Fruit fly (Drosophila melanogaster) Kc167 (cell line): ENCODE measurements around the gene mAChR-B.

Experiments used
- Sin3A ChIP-seq: fragments of >200 bp; optimal IDR thresholded peaks from 2 replicates; lab custom pipeline; 2018; ENCODE audit warnings: missing external identifiers
- psq ChIP-seq: fragments of >200 bp; optimal IDR thresholded peaks from 2 replicates; lab custom pipeline; 2017; ENCODE audit warnings: missing external identifiers
- ttk ChIP-seq: sonication (Bioruptor generic); optimal IDR thresholded peaks from 2 replicates; lab custom pipeline; 2017; ENCODE audit warnings: missing external identifiers

DNA sequence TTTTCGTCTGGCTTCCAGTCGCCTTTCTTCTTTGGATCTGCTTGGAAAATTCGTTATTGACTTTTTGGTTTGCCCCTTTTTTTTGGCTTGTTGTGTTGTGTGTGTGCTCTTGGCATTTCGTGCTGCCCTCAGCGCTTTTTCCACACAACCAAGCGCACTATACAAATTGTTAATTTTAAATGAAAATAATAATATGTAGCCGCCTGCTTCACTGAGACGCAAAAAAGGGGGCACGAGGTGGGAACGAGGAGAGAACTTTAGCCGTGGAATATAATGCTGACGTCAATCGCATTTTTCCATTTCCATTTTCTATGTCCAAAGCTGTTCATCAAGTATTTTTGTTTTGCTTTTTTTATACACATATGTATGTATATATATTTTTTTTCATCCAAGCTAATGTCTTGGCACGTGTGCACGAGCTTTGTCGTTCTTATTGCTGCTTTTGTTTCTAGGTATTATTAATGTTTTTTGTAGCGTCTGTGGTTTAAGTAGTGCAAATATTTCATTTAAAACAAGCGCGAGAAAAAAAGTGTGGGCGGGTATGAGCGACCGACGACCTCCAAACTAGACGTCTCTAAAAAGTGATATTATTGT lies 52.8 kb downstream of the mAChR-B start:
- no peak for TF ChIP-seq Sin3A
- TF ChIP-seq psq (lab: Kevin White, UChicago), result no peak
- TF ChIP-seq ttk (lab: Kevin White, UChicago), result no peak
